Worm (Caenorhabditis elegans): ENCODE data around the gene cdk-4.

Gene cdk-4

ce11 chrX:13518861-13519713 is at the start of gene cdk-4, which contains the start of gene F18H3.1:
TSS of gene cdk-4 (minus strand) at chrX:13518911.
TSS of gene F18H3.1 (plus strand) at chrX:13519663.
- TF ChIP-seq tbx-7 (tag; optimal IDR thresholded peaks at IDR 0.05) (no peak), pha-4 (tag; optimal IDR thresholded peaks at IDR 0.05) (no peak), gmeb-2 (tag; optimal IDR thresholded peaks at IDR 0.05) (no peak), che-1 (tag; optimal IDR thresholded peaks at IDR 0.05) (no peak), odd-2 (tag; optimal IDR thresholded peaks at IDR 0.05) (no peak), pax-1 (tag; optimal IDR thresholded peaks at IDR 0.05) (no peak), Y22D7AL.16 (tag; optimal IDR thresholded peaks at IDR 0.05) (no peak), pag-3 (tag; optimal IDR thresholded peaks at IDR 0.05; ENCODE audit: borderline replicate concordance) (no peak), nhr-232 (tag; optimal IDR thresholded peaks at IDR 0.05) (no peak), hlh-15 (tag; optimal IDR thresholded peaks at IDR 0.05) (no peak), fax-1 (tag; optimal IDR thresholded peaks at IDR 0.05) (no peak), pha-2 (tag; optimal IDR thresholded peaks at IDR 0.05) (no peak), syd-9 (tag; optimal IDR thresholded peaks at IDR 0.05) (no peak), ceh-19 (GFP tag; optimal IDR thresholded peaks at IDR 0.05) (no peak), ceh-2 (tag; optimal IDR thresholded peaks at IDR 0.05) (no peak), nfya-1 (tag; optimal IDR thresholded peaks at IDR 0.05) (peak; percentile 41), ceh-45 (GFP tag; IDR thresholded peaks at IDR 0.05) (no peak), nhr-11 (tag; optimal IDR thresholded peaks at IDR 0.05) (no peak), ceh-18 (tag; optimal IDR thresholded peaks at IDR 0.05) (no peak), pat-9 (tag; optimal IDR thresholded peaks at IDR 0.05) (no peak), ceh-9 (tag; optimal IDR thresholded peaks at IDR 0.05) (no peak), ceh-31 (tag; optimal IDR thresholded peaks at IDR 0.05) (peak; percentile 66), ceh-6 (GFP tag; optimal IDR thresholded peaks at IDR 0.05) (no peak), elt-2 (tag; optimal IDR thresholded peaks at IDR 0.05) (peak; percentile 19), mec-3 (tag; optimal IDR thresholded peaks at IDR 0.05; ENCODE audit: borderline replicate concordance) (no peak), ceh-48 (tag; optimal IDR thresholded peaks at IDR 0.05) (no peak), unc-3 (GFP tag; conservative IDR thresholded peaks at IDR 0.05) (no peak), unc-3 (tag; optimal IDR thresholded peaks at IDR 0.05) (no peak), dve-1 (tag; optimal IDR thresholded peaks at IDR 0.05) (no peak), K09A11.1 (tag; optimal IDR thresholded peaks at IDR 0.05; ENCODE audit: insufficient read depth) (no peak), dmd-4 (tag; optimal IDR thresholded peaks at IDR 0.05; ENCODE audit: borderline replicate concordance) (no peak), ceh-34 (tag; optimal IDR thresholded peaks at IDR 0.05) (peak; percentile 4), eyg-1 (tag; optimal IDR thresholded peaks at IDR 0.05) (no peak), fkh-6 (tag; optimal IDR thresholded peaks at IDR 0.05) (no peak), elt-4 (tag; optimal IDR thresholded peaks at IDR 0.05) (no peak), pros-1 (tag; optimal IDR thresholded peaks at IDR 0.05) (no peak), hlh-13 (GFP tag; optimal IDR thresholded peaks at IDR 0.05) (no peak), ceh-30 (tag; optimal IDR thresholded peaks at IDR 0.05) (no peak), sox-2 (GFP tag; IDR thresholded peaks at IDR 0.05) (peak; percentile 39), ama-1 (optimal IDR thresholded peaks at IDR 0.05) (no peak), C08G9.2 (tag; optimal IDR thresholded peaks at IDR 0.05) (no peak), ceh-14 (tag; optimal IDR thresholded peaks at IDR 0.05) (no peak), rnt-1 (tag; optimal IDR thresholded peaks at IDR 0.05) (no peak), fkh-10 (GFP tag; optimal IDR thresholded peaks at IDR 0.05) (no peak), unc-86 (tag; optimal IDR thresholded peaks at IDR 0.05) (no peak), madf-2 (tag; optimal IDR thresholded peaks at IDR 0.05) (no peak), T23F11.4 (GFP tag; optimal IDR thresholded peaks at IDR 0.05) (no peak), F13H6.1 (tag; optimal IDR thresholded peaks at IDR 0.05) (no peak), sox-4 (tag; optimal IDR thresholded peaks at IDR 0.05) (no peak), unc-42 (tag; optimal IDR thresholded peaks at IDR 0.05) (peak; percentile 16), pqm-1 (tag; optimal IDR thresholded peaks at IDR 0.05) (no peak), tbx-2 (tag; optimal IDR thresholded peaks at IDR 0.05) (peak; percentile 73)

All from whole organism, late embryonic.